Fruit fly (Drosophila melanogaster) whole organism, pupa: ENCODE results near the gene PolD2.
A peak's percentile ranks its signal among the peaks of the same experiment; 100 is the strongest.

Experiments
- CG10348 ChIP-seq: fragments of 200-800 bp; sonication (Bioruptor generic); IDR thresholded peaks from 2 replicates; pipeline ENCODE4 v1.3.6; 2022; ENCODE audit warnings: missing biosample characterization, missing genetic modification characterization
- CG12605 ChIP-seq: fragments of 200-800 bp; sonication (Bioruptor generic); IDR thresholded peaks from 2 replicates; pipeline ENCODE4 v1.3.6; 2022; ENCODE audit warnings: missing biosample characterization, missing genetic modification characterization
- CG13204 ChIP-seq: fragments of 200-800 bp; sonication (Bioruptor generic); optimal IDR thresholded peaks from 2 replicates; lab custom pipeline; 2018; ENCODE audit warnings: missing biosample characterization, mild to moderate bottlenecking, missing genetic modification characterization, moderate library complexity
- CG14655 ChIP-seq: fragments of 200-800 bp; sonication (Bioruptor generic); optimal IDR thresholded peaks from 3 replicates; lab custom pipeline; 2017; ENCODE audit warnings: mild to moderate bottlenecking, missing biosample characterization, missing genetic modification reagents, missing genetic modification characterization
- CG15710 ChIP-seq: fragments of 200-800 bp; sonication (Bioruptor generic); optimal IDR thresholded peaks from 2 replicates; lab custom pipeline; 2018; ENCODE audit warnings: missing biosample characterization, mild to moderate bottlenecking, missing genetic modification characterization, moderate library complexity
- CG17806 ChIP-seq: fragments of 200-800 bp; sonication (Bioruptor generic); optimal IDR thresholded peaks from 2 replicates; lab custom pipeline; 2018; ENCODE audit warnings: missing biosample characterization, mild to moderate bottlenecking, missing genetic modification characterization, moderate library complexity
- CG32121 ChIP-seq: fragments of 200-800 bp; sonication (Bioruptor generic); IDR thresholded peaks from 2 replicates; pipeline ENCODE4 v1.3.6; 2022; ENCODE audit warnings: missing biosample characterization, missing genetic modification characterization
- CG34367 ChIP-seq: fragments of 200-800 bp; sonication (Bioruptor generic); optimal IDR thresholded peaks from 2 replicates; lab custom pipeline; 2018; ENCODE audit warnings: missing biosample characterization, mild to moderate bottlenecking, missing genetic modification characterization
- CG4496 ChIP-seq: fragments of 200-800 bp; sonication (Bioruptor generic); IDR thresholded peaks from 3 replicates; pipeline ENCODE4 v1.3.6; 2022; ENCODE audit warnings: missing biosample characterization, missing genetic modification characterization
- CG8159 ChIP-seq: fragments of 200-800 bp; sonication (Bioruptor generic); optimal IDR thresholded peaks from 3 replicates; lab custom pipeline; 2018; ENCODE audit warnings: missing biosample characterization, mild to moderate bottlenecking, missing genetic modification characterization, moderate library complexity
- CG8301 ChIP-seq: fragments of 200-800 bp; sonication (Bioruptor generic); optimal IDR thresholded peaks from 2 replicates; lab custom pipeline; 2018; ENCODE audit warnings: missing biosample characterization, mild to moderate bottlenecking, missing genetic modification characterization
- CG9948 ChIP-seq: fragments of 200-800 bp; sonication (Bioruptor generic); optimal IDR thresholded peaks from 2 replicates; lab custom pipeline; 2018; ENCODE audit warnings: missing biosample characterization, mild to moderate bottlenecking, missing genetic modification characterization, moderate library complexity
- D1 ChIP-seq: fragments of 200-800 bp; sonication (Bioruptor generic); optimal IDR thresholded peaks from 2 replicates; lab custom pipeline; 2018; ENCODE audit warnings: missing biosample characterization, mild to moderate bottlenecking, missing genetic modification characterization, moderate library complexity
- EcR ChIP-seq: fragments of 200-800 bp; sonication (Bioruptor generic); optimal IDR thresholded peaks from 3 replicates; lab custom pipeline; 2019; ENCODE audit warnings: missing biosample characterization, missing genetic modification characterization, mild to moderate bottlenecking, moderate library complexity, missing genetic modification reagents
- Ets98B ChIP-seq: fragments of 200-800 bp; sonication (Bioruptor generic); IDR thresholded peaks from 2 replicates; pipeline ENCODE4 v1.3.6; 2022; ENCODE audit warnings: missing biosample characterization, missing genetic modification characterization
- Pif1A ChIP-seq: fragments of 200-800 bp; sonication (Bioruptor generic); optimal IDR thresholded peaks from 3 replicates; lab custom pipeline; 2016; ENCODE audit warnings: missing biosample characterization, missing genetic modification characterization
- Pif1B ChIP-seq: fragments of 200-800 bp; sonication (Bioruptor generic); optimal IDR thresholded peaks from 3 replicates; lab custom pipeline; 2016; ENCODE audit warnings: missing biosample characterization, missing genetic modification characterization
- Snoo ChIP-seq: fragments of 200-800 bp; sonication (Bioruptor generic); optimal IDR thresholded peaks from 3 replicates; lab custom pipeline; 2017; ENCODE audit warnings: missing biosample characterization, mild to moderate bottlenecking, missing genetic modification characterization, inconsistent platforms
- fd96Ca ChIP-seq: fragments of 200-800 bp; sonication (Bioruptor generic); IDR thresholded peaks from 3 replicates; pipeline ENCODE4 v1.3.6; 2022; ENCODE audit warnings: missing biosample characterization, missing genetic modification characterization
- gl ChIP-seq: fragments of 200-800 bp; sonication (Bioruptor generic); optimal IDR thresholded peaks from 2 replicates; lab custom pipeline; 2018; ENCODE audit warnings: missing biosample characterization, mild to moderate bottlenecking, missing genetic modification characterization
- rn ChIP-seq: fragments of 200-800 bp; sonication (Bioruptor generic); IDR thresholded peaks from 2 replicates; pipeline ENCODE4 v1.3.6; 2022; ENCODE audit warnings: missing biosample characterization, missing genetic modification characterization

The PolD2 gene

DNA sequence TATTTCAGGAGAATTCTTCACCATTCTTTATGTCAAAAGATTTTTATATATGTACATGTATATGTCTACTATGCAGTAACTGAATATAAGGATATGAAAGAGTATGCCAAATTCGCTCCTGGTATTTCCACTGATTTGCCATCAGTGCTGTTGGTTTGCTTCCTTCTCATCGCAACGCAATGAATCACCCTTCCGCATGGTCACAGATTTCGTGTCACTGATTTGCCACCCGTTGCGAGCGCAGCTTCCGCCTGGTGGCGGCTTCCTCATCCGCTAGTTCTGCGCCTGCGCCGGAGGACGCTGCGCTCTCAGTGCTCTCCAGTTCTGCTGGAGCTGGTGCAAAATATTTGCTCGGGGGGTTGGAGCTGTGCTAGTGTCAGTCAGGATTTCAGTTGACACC is 27.2 kb upstream of the PolD2 start:
- TF ChIP-seq CG10348 (GFP tag; lab: Robert Waterston, UW) (no peak), CG13204 (peak; percentile 6)
- TF ChIP-seq, all 21 proteins: peak for 1

DNA sequence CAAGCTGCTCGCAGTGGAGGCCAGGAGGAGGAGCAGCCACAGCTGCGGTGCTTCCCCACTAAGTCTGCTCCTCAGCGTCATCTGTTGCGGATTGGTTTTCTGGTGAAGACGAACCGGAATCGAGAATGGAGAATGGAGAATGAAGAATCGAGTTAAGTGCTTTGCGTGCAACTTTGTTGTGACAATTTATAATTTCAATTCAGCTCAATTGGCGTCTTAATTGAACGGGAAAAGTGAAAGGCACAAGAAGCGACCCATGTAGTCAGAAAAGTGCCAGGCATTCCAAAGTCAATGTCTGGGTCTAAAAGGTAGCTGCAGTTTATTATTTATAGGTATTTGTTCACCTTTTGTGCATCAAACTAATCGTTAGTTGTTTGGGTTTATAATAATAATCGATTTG is 21.2 kb upstream of the PolD2 start:
- TF ChIP-seq CG15710 (tag; lab: Kevin White, UChicago) (no peak), gl (tag; lab: Kevin White, UChicago) (peak; percentile 51)

dm6 chr3L:1754935-1755334 is 20.5 kb upstream of the PolD2 start:
- TF ChIP-seq rn (GFP tag; lab: Robert Waterston, UW) = no peak
- no peak for TF ChIP-seq CG34367 (tag; lab: Kevin White, UChicago)
- TF ChIP-seq CG14655 (GFP tag; lab: Kevin White, UChicago) = no peak
- TF ChIP-seq gl (tag; lab: Kevin White, UChicago) = no peak
- no peak for TF ChIP-seq CG9948 (tag; lab: Kevin White, UChicago)
- TF ChIP-seq CG13204 = no peak
- TF ChIP-seq CG10348 (GFP tag; lab: Robert Waterston, UW) = no peak
- TF ChIP-seq Ets98B = no peak
- TF ChIP-seq fd96Ca (GFP tag; lab: Robert Waterston, UW) = no peak
- no peak for TF ChIP-seq CG17806 (tag; lab: Kevin White, UChicago)
- no peak for TF ChIP-seq CG8301 (tag; lab: Kevin White, UChicago)
- no peak for TF ChIP-seq EcR (GFP tag; lab: Kevin White, UChicago)
- TF ChIP-seq CG32121 (GFP tag; lab: Robert Waterston, UW) = no peak
- TF ChIP-seq CG12605 (GFP tag; lab: Robert Waterston, UW) = no peak
- no peak for TF ChIP-seq Pif1A

DNA sequence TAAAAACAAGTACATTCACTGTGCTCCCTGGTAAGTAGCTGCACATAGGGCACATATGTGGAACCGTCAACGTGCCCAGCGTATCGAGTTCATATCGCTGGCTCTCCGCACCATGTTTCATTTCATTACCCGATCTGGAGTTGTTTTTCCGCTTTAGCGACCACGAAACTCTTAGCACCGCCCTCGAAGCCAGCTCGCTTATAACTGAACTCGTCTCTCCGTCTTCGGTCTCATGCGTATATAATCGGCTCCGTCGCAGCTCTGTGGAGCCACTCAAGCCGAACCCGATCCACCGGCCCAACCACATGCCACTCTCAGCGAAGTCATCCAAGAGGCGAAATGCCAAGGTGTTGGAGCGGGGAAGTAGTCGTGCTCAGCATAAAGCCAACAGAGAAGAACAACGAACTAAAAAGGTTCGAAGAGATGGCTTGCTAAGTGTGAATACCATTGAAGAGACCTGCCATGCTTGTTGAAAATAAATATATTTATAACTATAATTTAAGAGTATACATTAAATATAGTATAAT is 19.9 kb upstream of the PolD2 start, which contains the start of gene Cht2:
Gene Cht2, minus strand, starts transcription at position 477 of the 527 bp plus-strand sequence.
- TF ChIP-seq CG34367 (tag; lab: Kevin White, UChicago) (no peak), CG32121 (GFP tag; lab: Robert Waterston, UW) (peak; percentile 34; the same call in 1 of the 2 replicates), EcR (GFP tag; lab: Kevin White, UChicago) (peak; percentile 84), CG15710 (tag; lab: Kevin White, UChicago) (no peak), Pif1B (GFP tag; lab: Kevin White, UChicago) (peak; percentile 59), fd96Ca (GFP tag; lab: Robert Waterston, UW) (peak; percentile 36; the same call in 1 of the 3 replicates), CG8301 (tag; lab: Kevin White, UChicago) (no peak), CG9948 (tag; lab: Kevin White, UChicago) (no peak), D1 (tag; lab: Kevin White, UChicago) (no peak), CG17806 (tag; lab: Kevin White, UChicago) (no peak), gl (tag; lab: Kevin White, UChicago) (no peak), CG13204 (peak; percentile 40), CG4496 (0 out of 3 replicates have a peak, but pooled peaks have one; percentile 57), CG12605 (GFP tag; lab: Robert Waterston, UW) (peak; percentile 62), Ets98B (peak; percentile 33; the same call in 1 of the 2 replicates)

DNA sequence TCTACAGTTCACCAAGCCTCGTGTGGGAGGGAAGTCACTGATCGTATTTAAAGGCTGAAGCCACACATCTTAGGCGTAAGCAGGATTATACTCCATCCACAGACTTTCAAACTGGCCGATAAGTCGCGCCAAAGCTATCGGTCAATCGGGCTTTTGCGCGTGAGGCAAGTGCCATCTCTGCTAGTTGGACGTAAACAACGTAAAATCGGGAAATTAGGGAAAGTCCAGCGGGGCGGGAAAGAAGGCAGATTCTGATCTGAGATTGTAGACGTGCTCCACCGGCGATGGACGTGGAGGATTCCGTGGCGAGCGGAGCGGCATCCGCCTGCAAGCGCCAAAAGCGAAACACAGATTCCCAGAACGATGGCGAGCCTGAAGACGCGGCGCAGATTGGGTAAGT is 19.3 kb upstream of the PolD2 start, which contains the start of gene CG8001:
Gene CG8001, plus strand, starts transcription at position 17 of the 400 bp plus-strand sequence.
- no peak for TF ChIP-seq CG13204
- no peak for TF ChIP-seq CG12605 (GFP tag; lab: Robert Waterston, UW)
- TF ChIP-seq, all 21 proteins: peak for 0

- TF ChIP-seq Pif1A = no peak
- no peak for TF ChIP-seq CG4496
- TF ChIP-seq CG8159 = no peak
- no peak for TF ChIP-seq gl (tag; lab: Kevin White, UChicago)
- TF ChIP-seq EcR (GFP tag; lab: Kevin White, UChicago) = no peak
- TF ChIP-seq D1 (tag; lab: Kevin White, UChicago) = no peak
- no peak for TF ChIP-seq CG8301 (tag; lab: Kevin White, UChicago)
- no peak for TF ChIP-seq Pif1B (GFP tag; lab: Kevin White, UChicago)
- TF ChIP-seq CG10348 (GFP tag; lab: Robert Waterston, UW) = no peak
- no peak for TF ChIP-seq CG17806 (tag; lab: Kevin White, UChicago)
- TF ChIP-seq CG14655 (GFP tag; lab: Kevin White, UChicago) = no peak
- no peak for TF ChIP-seq Snoo (tag; lab: Kevin White, UChicago)
Measured at dm6 chr3L:1771658-1772057, 3.8 kb upstream of the PolD2 start, which contains the start of gene Dhc62B. Gene Dhc62B (minus strand): TSS chr3L:1771758.

- TF ChIP-seq CG15710 (tag; lab: Kevin White, UChicago) (no peak), CG17806 (tag; lab: Kevin White, UChicago) (no peak), CG8301 (tag; lab: Kevin White, UChicago) (no peak), CG4496 (no peak), Pif1A (no peak), fd96Ca (GFP tag; lab: Robert Waterston, UW) (no peak), gl (tag; lab: Kevin White, UChicago) (no peak)
Measured at dm6 chr3L:1772593-1772992, 2.8 kb upstream of the PolD2 start.
